Fruit fly (Drosophila melanogaster) ovary, adult (tissue): ENCODE results near the gene CG34107.

Experiments
- CG17801 ChIP-seq: fragments of 200-800 bp; optimal IDR thresholded peaks from 2 replicates; lab custom pipeline; 2019; ENCODE audit warnings: missing biosample characterization, mild to moderate bottlenecking, missing genetic modification characterization, moderate library complexity; ENCODE audit not compliant: partially characterized antibody

CG34107 gene

dm6 chr3R:10224594-10224993 is at the start of gene CG34107, which contains the start of gene CG12817:
TSS of gene CG34107 (plus strand) at chr3R:10224909.
TSS of gene CG12817 (minus strand) at chr3R:10224725.
- no peak for TF ChIP-seq CG17801

dm6 chr3R:10176927-10177511 is 47.7 kb upstream of the CG34107 start:
- no peak for TF ChIP-seq CG17801

dm6 chr3R:10185986-10186385 is 38.7 kb upstream of the CG34107 start:
- no peak for TF ChIP-seq CG17801

dm6 chr3R:10189520-10189919 is 35.2 kb upstream of the CG34107 start, which contains the start of gene CG12814:
TSS of gene CG12814 (minus strand) at chr3R:10189603.
- peak; percentile 80 for TF ChIP-seq CG17801

dm6 chr3R:10190084-10190782 is 34.5 kb upstream of the CG34107 start, which contains the start of gene Syn:
TSS of gene Syn (plus strand) at chr3R:10190689.
- no peak for TF ChIP-seq CG17801

dm6 chr3R:10203554-10203953 is 21.2 kb upstream of the CG34107 start:
- TF ChIP-seq CG17801: peak; percentile 67

- TF ChIP-seq CG17801: no peak
These were observed 18.0 kb upstream of the CG34107 start for dm6 chr3R:10206740-10207139.

- peak; percentile 62 for TF ChIP-seq CG17801
These were observed 11.9 kb upstream of the CG34107 start, which contains the start of gene Timp for dm6 chr3R:10212799-10213198. TSS of gene Timp (minus strand) at chr3R:10213007.

dm6 chr3R:10213430-10213829 is 11.3 kb upstream of the CG34107 start:
- TF ChIP-seq CG17801: peak; percentile 74

dm6 chr3R:10217998-10218397 is 6.7 kb upstream of the CG34107 start:
- TF ChIP-seq CG17801: no peak

- no peak for TF ChIP-seq CG17801
These were observed 2.3 kb upstream of the CG34107 start, which contains the start of gene CG12420 for dm6 chr3R:10222416-10222815. TSS of gene CG12420 (plus strand) at chr3R:10222698.

- TF ChIP-seq CG17801: no peak
These were observed 681 bp downstream of the CG34107 start, which contains the start of gene CG42795 for dm6 chr3R:10225390-10225789. TSS of gene CG42795 (plus strand) at chr3R:10225690.

dm6 chr3R:10226132-10227023 is 1.7 kb downstream of the CG34107 start:
- TF ChIP-seq CG17801: no peak

dm6 chr3R:10227990-10228389 is 3.3 kb downstream of the CG34107 start:
- no peak for TF ChIP-seq CG17801

- TF ChIP-seq CG17801: no peak
These were observed 26.5 kb downstream of the CG34107 start, which contains the start of gene CG3999 for dm6 chr3R:10251218-10251617. TSS of gene CG3999 (plus strand) at chr3R:10251518.

dm6 chr3R:10251846-10252245 is 27.1 kb downstream of the CG34107 start:
- TF ChIP-seq CG17801: no peak

- peak; percentile 95 for TF ChIP-seq CG17801
These were observed 37.1 kb downstream of the CG34107 start, which contains the start of the genes Sirt6 and pont for dm6 chr3R:10261800-10262199. TSS of gene Sirt6 (minus strand) at chr3R:10261849. TSS of gene pont (plus strand) at chr3R:10262123.
